Worm (Caenorhabditis elegans) whole organism, L4 larva: ENCODE results near the gene F56F10.2.

Experiments
- ceh-28 ChIP-seq: fragments of 150-350 bp; optimal IDR thresholded peaks from 2 replicates; lab custom pipeline; 2014; ENCODE audit warnings: missing biosample characterization, missing genetic modification reagents, missing genetic modification characterization
- ctbp-1 ChIP-seq: fragments of 200-800 bp; sonication (Bioruptor generic); IDR thresholded peaks from 2 replicates; pipeline ENCODE4 v1.3.6; 2022; ENCODE audit warnings: missing genetic modification reagents, missing genetic modification characterization, missing compliant biosample characterization
- daf-19 ChIP-seq: fragments of 200-800 bp; sonication (Bioruptor generic); conservative IDR thresholded peaks from 2 replicates; pipeline ENCODE4 v1.3.6; 2022; ENCODE audit warnings: missing genetic modification characterization, missing compliant biosample characterization
- daf-8 ChIP-seq: fragments of 200-800 bp; sonication (Bioruptor generic); IDR thresholded peaks from 2 replicates; pipeline ENCODE4 v1.3.6; 2022; ENCODE audit warnings: missing genetic modification characterization, missing compliant biosample characterization
- fkh-10 ChIP-seq: fragments of 150-350 bp; optimal IDR thresholded peaks from 2 replicates; lab custom pipeline; 2014; ENCODE audit warnings: missing biosample characterization, missing genetic modification reagents, missing genetic modification characterization
- hlh-30 ChIP-seq: sonication (generic microtip); optimal IDR thresholded peaks from 2 replicates; lab custom pipeline; 2017; ENCODE audit warnings: antibody characterized with exemption, mild to moderate bottlenecking, missing genetic modification characterization, missing compliant biosample characterization; ENCODE audit not compliant: insufficient read depth
- hmg-1.1 ChIP-seq: fragments of 200-800 bp; sonication (Bioruptor generic); IDR thresholded peaks from 2 replicates; pipeline ENCODE4 v1.3.6; 2022; ENCODE audit warnings: missing genetic modification reagents, missing genetic modification characterization, missing compliant biosample characterization
- madf-5 ChIP-seq, 2 experiments: fragments of 200-800 bp; sonication (Bioruptor generic); IDR thresholded peaks; 2 replicates each; pipeline ENCODE4 v1.3.6; 2022; ENCODE audit warnings: missing compliant biosample characterization in 2 of 2, missing genetic modification characterization in 2 of 2
- mep-1 ChIP-seq: fragments of 150-350 bp; sonication (generic microtip); optimal IDR thresholded peaks from 3 replicates; lab custom pipeline; 2014; ENCODE audit warnings: missing biosample characterization, missing genetic modification characterization
- nhr-77 ChIP-seq: fragments of 150-350 bp; optimal IDR thresholded peaks from 2 replicates; lab custom pipeline; 2014; ENCODE audit warnings: missing biosample characterization, missing genetic modification characterization
- rbr-2 ChIP-seq: sonication (generic microtip); optimal IDR thresholded peaks from 2 replicates; lab custom pipeline; 2016; ENCODE audit warnings: missing genotype, missing genetic modification characterization, missing compliant biosample characterization
- sdz-12 ChIP-seq: fragments of 200-800 bp; sonication (Bioruptor generic); optimal IDR thresholded peaks from 2 replicates; lab custom pipeline; 2018; ENCODE audit warnings: mild to moderate bottlenecking, missing genetic modification characterization, missing compliant biosample characterization
- snpc-4 ChIP-seq: fragments of 150-350 bp; optimal IDR thresholded peaks from 2 replicates; lab custom pipeline; 2014; ENCODE audit warnings: missing biosample characterization, missing genetic modification characterization
- zip-11 ChIP-seq: fragments of 200-800 bp; sonication (Bioruptor generic); IDR thresholded peaks from 2 replicates; pipeline ENCODE4 v1.3.6; 2022; ENCODE audit warnings: missing genetic modification characterization, missing compliant biosample characterization
- zip-2 ChIP-seq: fragments of 150-350 bp; optimal IDR thresholded peaks from 2 replicates; lab custom pipeline; 2014; ENCODE audit warnings: missing biosample characterization, missing genetic modification characterization

F56F10.2 gene

ce11 chrX:902512-902911 is 43.1 kb downstream of the F56F10.2 start, which contains the start of gene ZC13.10:
ZC13.10 (minus strand) TSS chrX:902612.
- TF ChIP-seq madf-5 (GFP tag; IDR thresholded peaks at IDR 0.05; lab: Robert Waterston, UW): no peak

ce11 chrX:910337-910736 is 50.9 kb downstream of the F56F10.2 start:
- TF ChIP-seq hmg-1.1 (GFP tag; lab: Robert Waterston, UW) (0 out of 2 replicates have a peak, but pooled peaks have one; percentile 32), ceh-28 (no peak), sdz-12 (no peak), rbr-2 (tag; lab: Kevin White, UChicago) (peak; percentile 23), mep-1 (tag; lab: Kevin White, UChicago) (no peak), daf-19 (no peak), ctbp-1 (GFP tag; lab: Robert Waterston, UW) (0 out of 2 replicates have a peak, but pooled peaks have one; percentile 10), zip-11 (GFP tag; lab: Robert Waterston, UW) (no peak), snpc-4 (tag; lab: Kevin White, UChicago) (no peak), daf-8 (GFP tag; lab: Robert Waterston, UW) (no peak), hlh-30 (tag; lab: Kevin White, UChicago) (peak; percentile 15), nhr-77 (tag; lab: Kevin White, UChicago) (no peak), zip-2 (tag; lab: Kevin White, UChicago) (no peak), fkh-10 (GFP tag; lab: Kevin White, UChicago) (peak; percentile 19)
- TF ChIP-seq, all 104 proteins: peak for 5
